Fruit fly (Drosophila melanogaster) ovary, adult (tissue): ENCODE results near the gene Bem46.

Experiments used
- CG17801 ChIP-seq: fragments of 200-800 bp; optimal IDR thresholded peaks from 2 replicates; lab custom pipeline; 2019; ENCODE audit warnings: missing biosample characterization, mild to moderate bottlenecking, missing genetic modification characterization, moderate library complexity; ENCODE audit not compliant: partially characterized antibody

Gene Bem46

DNA sequence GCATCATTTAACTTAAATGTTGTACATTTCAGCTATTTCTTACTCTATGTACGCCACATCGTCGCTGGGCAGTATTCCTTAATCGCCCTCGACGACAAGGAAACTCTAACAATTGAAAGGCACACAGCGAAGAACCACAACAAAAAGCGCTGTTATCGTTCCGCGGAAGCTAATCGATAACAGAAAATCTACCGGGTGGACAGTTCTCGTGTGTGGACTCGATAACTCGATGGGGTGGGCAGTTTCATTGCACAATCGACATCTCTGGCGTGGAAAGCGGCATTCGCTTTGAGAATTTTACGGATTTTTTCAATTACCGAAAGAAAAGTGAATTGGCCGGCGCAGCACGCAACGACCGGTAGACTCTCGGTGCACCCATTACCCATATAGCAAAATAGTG lies 35.1 kb downstream of the Bem46 start, which contains the start of the genes alpha4GT1 and Prp40:
TSS of gene alpha4GT1 (minus strand) at position 156 of the 400 bp plus-strand sequence.
TSS of gene Prp40 (plus strand) at position 241 of the 400 bp plus-strand sequence.
- peak; percentile 38 for TF ChIP-seq CG17801 (GFP tag; lab: Kevin White, UChicago)

DNA sequence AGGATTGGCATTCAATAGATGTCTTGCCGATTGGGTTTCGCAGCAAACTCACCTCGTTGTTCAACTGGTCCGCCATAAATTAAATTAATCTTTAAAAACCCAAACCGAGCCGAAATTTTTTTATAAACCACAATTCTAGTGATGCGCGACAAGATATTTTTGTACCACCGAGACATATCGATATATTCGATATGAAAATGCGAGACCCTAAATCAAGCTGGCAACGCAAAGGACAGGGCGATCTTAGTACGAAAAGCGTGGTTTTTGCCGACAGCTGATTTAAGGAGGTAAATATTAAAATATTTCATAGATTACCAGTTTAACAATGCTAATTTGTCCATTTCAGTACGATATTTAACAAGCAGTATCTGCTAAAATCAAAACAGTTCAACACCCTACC lies 41.1 kb downstream of the Bem46 start, which contains the start of the genes Sf3b2 and CG17219:
TSS of gene Sf3b2 (minus strand) at position 157 of the 400 bp plus-strand sequence.
TSS of gene CG17219 (plus strand) at position 242 of the 400 bp plus-strand sequence.
- TF ChIP-seq CG17801 (GFP tag; lab: Kevin White, UChicago) = peak; percentile 15

DNA sequence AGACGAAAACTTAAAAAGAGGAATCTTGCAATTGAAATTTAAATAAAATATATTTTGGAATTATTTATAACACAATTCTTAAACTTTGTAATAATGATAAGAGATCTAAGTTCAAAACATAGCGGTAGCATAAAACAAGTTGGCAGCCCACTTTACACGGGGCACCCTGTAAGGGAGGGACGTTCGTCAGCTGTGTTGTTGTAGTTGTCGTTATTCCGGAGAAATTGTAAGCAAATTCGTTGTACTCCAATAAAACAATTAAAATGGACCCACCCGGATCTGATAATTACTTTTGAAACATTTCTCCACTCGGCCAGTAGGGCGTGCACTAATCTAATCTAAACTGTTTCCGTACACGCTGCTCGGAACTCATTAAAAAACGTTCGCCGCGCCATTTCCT lies 42.4 kb downstream of the Bem46 start, which contains the start of gene GABPI:
TSS of gene GABPI (plus strand) at position 190 of the 400 bp plus-strand sequence.
- peak; percentile 3 for TF ChIP-seq CG17801 (GFP tag; lab: Kevin White, UChicago)

DNA sequence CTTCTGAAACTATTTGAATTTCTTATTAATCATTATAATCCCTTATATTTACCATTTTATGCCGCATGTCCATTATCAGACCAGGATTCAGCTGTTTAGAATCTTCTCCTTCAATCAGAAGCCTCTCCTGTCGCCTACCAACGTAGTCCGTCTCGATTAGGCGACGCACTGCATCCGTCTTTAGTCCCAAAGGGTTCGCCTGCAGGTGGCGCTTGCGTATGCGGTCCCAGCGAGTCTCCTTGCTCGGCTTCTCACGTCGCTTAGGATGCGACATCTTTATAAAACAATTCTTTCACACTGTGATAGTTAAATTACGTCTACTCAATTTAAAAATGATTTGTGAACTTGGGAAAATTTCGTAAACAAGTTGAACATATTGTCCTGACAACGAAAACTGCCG lies 47.1 kb downstream of the Bem46 start, which contains the start of gene CG17258:
TSS of gene CG17258 (minus strand) at position 380 of the 400 bp plus-strand sequence.
- TF ChIP-seq CG17801 (GFP tag; lab: Kevin White, UChicago) = no peak

DNA sequence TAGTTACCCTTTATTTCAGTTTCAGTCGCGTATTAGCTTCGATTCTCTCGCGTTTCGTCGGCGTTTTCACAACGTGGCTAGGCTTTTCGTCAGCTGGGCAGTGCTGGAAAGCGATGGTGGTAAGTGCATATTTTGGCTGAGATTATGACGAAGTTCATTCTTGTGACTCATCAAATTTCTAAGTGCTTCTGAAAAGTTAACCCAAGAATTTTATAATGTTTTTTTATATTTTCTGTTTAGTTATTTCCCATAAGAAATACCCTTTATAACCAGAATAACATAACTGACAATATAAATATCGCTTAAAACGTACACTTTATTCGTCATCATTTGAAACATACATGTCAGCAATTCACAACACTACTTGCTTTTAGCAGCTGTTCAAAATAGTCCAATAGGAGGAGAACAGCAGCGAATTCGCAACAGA lies 49.2 kb downstream of the Bem46 start, which contains the start of the genes CG17260 and SerRS:
TSS of gene CG17260 (plus strand) at position 78 of the 427 bp plus-strand sequence.
TSS of gene SerRS (minus strand) at position 251 of the 427 bp plus-strand sequence.
- TF ChIP-seq CG17801 (GFP tag; lab: Kevin White, UChicago) = peak; percentile 92
